Worm (Caenorhabditis elegans): Measurements from ENCODE around the gene srt-5.

The srt-5 gene

DNA sequence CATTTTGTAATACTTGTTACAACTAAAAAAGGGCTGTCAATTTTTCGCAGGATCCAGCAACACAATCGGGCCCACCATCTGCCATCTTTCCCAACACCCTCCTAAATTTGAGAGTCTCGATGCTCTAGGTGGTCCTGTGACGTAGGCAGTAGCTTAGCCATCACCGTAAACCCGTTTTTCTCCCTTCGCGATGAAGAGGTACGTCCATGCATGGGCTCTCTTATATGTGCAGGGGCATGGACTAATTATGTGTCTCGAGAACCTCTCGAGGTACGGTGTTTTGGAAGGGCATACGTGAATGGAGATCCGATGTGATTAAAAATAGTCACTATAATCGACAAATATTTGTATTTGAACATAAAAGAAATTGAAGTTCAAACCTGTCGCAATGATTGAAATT, 39.8 kb downstream of the srt-5 start:
- no peak for TF ChIP-seq dao-5 (tag; optimal IDR thresholded peaks at IDR 0.05)

ce11 chrV:3039282-3039681, 41.4 kb downstream of the srt-5 start, which contains the start of gene chpf-2:
TSS of gene chpf-2 (minus strand) at chrV:3039382.
- TF ChIP-seq him-1 (tag; optimal IDR thresholded peaks at IDR 0.05) (no peak), dao-5 (tag; optimal IDR thresholded peaks at IDR 0.05) (no peak), W03F9.2 (tag; optimal IDR thresholded peaks at IDR 0.05) (no peak)

- TF ChIP-seq dao-5 (tag; optimal IDR thresholded peaks at IDR 0.05) (no peak), W03F9.2 (tag; optimal IDR thresholded peaks at IDR 0.05) (no peak), him-1 (tag; optimal IDR thresholded peaks at IDR 0.05) (no peak)
Measured at ce11 chrV:3038058-3038457, 42.6 kb downstream of the srt-5 start.

DNA sequence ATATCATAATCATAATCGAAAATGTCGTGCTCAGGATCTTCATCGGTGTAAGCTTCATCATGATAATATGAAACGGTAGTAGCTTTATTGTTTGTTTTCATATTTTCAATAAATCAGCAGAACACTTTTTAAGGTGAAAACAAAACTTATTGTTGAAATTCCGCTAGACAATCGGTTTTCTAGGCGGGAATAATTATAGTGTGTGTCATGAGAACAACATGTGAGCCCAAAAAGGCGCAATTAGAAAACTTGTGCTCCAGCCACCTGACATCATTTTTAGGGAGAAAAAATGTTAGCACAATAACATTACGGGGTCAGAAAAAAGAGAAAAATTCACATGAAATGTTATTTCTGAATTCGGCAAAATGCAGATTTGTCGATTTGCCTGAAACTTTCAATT, 46.5 kb downstream of the srt-5 start, which contains the start of gene srw-8:
srw-8 (minus strand) TSS at position 101 of the 400 bp plus-strand sequence.
- no peak for TF ChIP-seq W03F9.2 (tag; optimal IDR thresholded peaks at IDR 0.05)
- TF ChIP-seq him-1 (tag; optimal IDR thresholded peaks at IDR 0.05), result no peak
- no peak for TF ChIP-seq dao-5 (tag; optimal IDR thresholded peaks at IDR 0.05)

DNA sequence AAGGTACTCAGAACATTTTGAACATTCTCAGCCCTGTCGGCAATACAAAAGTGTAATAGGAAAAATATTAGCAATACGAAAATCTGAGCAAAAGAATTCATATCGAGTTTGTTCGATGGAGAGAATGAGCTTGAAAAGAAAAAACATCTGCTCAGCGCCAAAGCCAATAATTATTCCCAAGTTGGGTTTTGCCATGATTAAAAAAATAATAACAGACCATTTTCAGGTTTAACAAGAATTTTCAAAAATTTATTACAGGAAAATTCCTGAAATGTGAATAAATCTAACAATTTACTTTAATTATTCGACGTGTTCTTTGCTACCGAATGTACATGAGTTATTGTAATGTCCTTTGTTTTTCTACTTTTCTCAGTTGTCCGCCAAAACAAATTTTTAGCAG, 48.3 kb downstream of the srt-5 start, which contains the start of gene irld-38:
irld-38 (minus strand) TSS at position 101 of the 400 bp plus-strand sequence.
- no peak for TF ChIP-seq him-1 (tag; optimal IDR thresholded peaks at IDR 0.05)
- TF ChIP-seq W03F9.2 (tag; optimal IDR thresholded peaks at IDR 0.05), result no peak
- TF ChIP-seq dao-5 (tag; optimal IDR thresholded peaks at IDR 0.05), result no peak
